Worm (Caenorhabditis elegans): ENCODE results near the gene dnj-19.

ce11 chrV:5511720-5512119, 7.1 kb upstream of the dnj-19 start:
- TF ChIP-seq egl-27 (tag; optimal IDR thresholded peaks at IDR 0.05): no peak
- no peak for TF ChIP-seq ZK546.5 (tag; optimal IDR thresholded peaks at IDR 0.05)
- no peak for TF ChIP-seq mbf-1 (tag; optimal IDR thresholded peaks at IDR 0.05)

All from whole organism, L2 larva.